Worm (Caenorhabditis elegans) whole organism, young adult: ENCODE results near the gene prx-12.

Experiments used
- B0019.2 ChIP-seq: fragments of 200-800 bp; sonication (Bioruptor generic); conservative IDR thresholded peaks from 2 replicates; pipeline ENCODE4 v1.3.6; 2022; ENCODE audit warnings: missing genetic modification reagents, missing genetic modification characterization, missing compliant biosample characterization
- F23B12.7 ChIP-seq: sonication (generic microtip); optimal IDR thresholded peaks from 2 replicates; lab custom pipeline; 2017; ENCODE audit warnings: missing genetic modification characterization, mild to moderate bottlenecking, missing compliant biosample characterization, antibody characterized with exemption, moderate library complexity; ENCODE audit not compliant: insufficient read depth
- F49E8.2 ChIP-seq: sonication (generic microtip); optimal IDR thresholded peaks from 3 replicates; lab custom pipeline; 2017; ENCODE audit warnings: missing genetic modification characterization, mild to moderate bottlenecking, missing compliant biosample characterization, antibody characterized with exemption, moderate library complexity; ENCODE audit not compliant: insufficient read depth
- Y79H2A.3 ChIP-seq: fragments of 200-800 bp; sonication (Bioruptor generic); conservative IDR thresholded peaks from 2 replicates; pipeline ENCODE4 v1.3.6; 2022; ENCODE audit warnings: missing genetic modification reagents, missing genetic modification characterization, missing compliant biosample characterization
- atf-7 ChIP-seq: sonication (generic microtip); optimal IDR thresholded peaks from 2 replicates; lab custom pipeline; 2017; ENCODE audit warnings: mild to moderate bottlenecking, missing genetic modification characterization, missing compliant biosample characterization
- attf-3 ChIP-seq: fragments of 200-800 bp; sonication (Bioruptor generic); conservative IDR thresholded peaks from 2 replicates; pipeline ENCODE4 v1.3.6; 2022; ENCODE audit warnings: missing genetic modification reagents, missing genetic modification characterization, missing compliant biosample characterization
- dox-1 ChIP-seq: fragments of 200-800 bp; sonication (Bioruptor generic); IDR thresholded peaks from 2 replicates; pipeline ENCODE4 v1.3.6; 2022; ENCODE audit warnings: missing genetic modification reagents, missing genetic modification characterization, missing compliant biosample characterization
- dpl-1 ChIP-seq: fragments of 150-350 bp; optimal IDR thresholded peaks from 2 replicates; lab custom pipeline; 2014; ENCODE audit warnings: missing biosample characterization, missing genetic modification reagents, missing genetic modification characterization
- egl-18 ChIP-seq: fragments of 200-800 bp; sonication (Bioruptor generic); IDR thresholded peaks from 2 replicates; pipeline ENCODE4 v1.3.6; 2022; ENCODE audit warnings: missing genetic modification reagents, missing genetic modification characterization, missing compliant biosample characterization
- lin-40 ChIP-seq: sonication (generic microtip); optimal IDR thresholded peaks from 2 replicates; lab custom pipeline; 2016; ENCODE audit warnings: missing genetic modification characterization, mild to moderate bottlenecking, missing compliant biosample characterization, missing genotype, missing genetic modification reagents
- rec-8 ChIP-seq, 2 experiments: sonication (generic microtip); optimal IDR thresholded peaks; 2 replicates each; lab custom pipeline; 2016; ENCODE audit warnings: mild to moderate bottlenecking in 2 of 2, missing genetic modification characterization in 2 of 2, missing genetic modification reagents in 2 of 2, missing genotype in 2 of 2, missing biosample characterization in 1 of 2, missing compliant biosample characterization in 1 of 2, moderate library complexity in 1 of 2
- sea-2 ChIP-seq: fragments of 200-800 bp; sonication (Bioruptor generic); IDR thresholded peaks from 2 replicates; pipeline ENCODE4 v1.3.6; 2022; ENCODE audit warnings: missing genetic modification characterization, missing compliant biosample characterization
- tbx-9 ChIP-seq: sonication (generic microtip); optimal IDR thresholded peaks from 2 replicates; lab custom pipeline; 2016; ENCODE audit warnings: borderline replicate concordance, missing genetic modification characterization, inconsistent platforms, missing compliant biosample characterization

DNA sequence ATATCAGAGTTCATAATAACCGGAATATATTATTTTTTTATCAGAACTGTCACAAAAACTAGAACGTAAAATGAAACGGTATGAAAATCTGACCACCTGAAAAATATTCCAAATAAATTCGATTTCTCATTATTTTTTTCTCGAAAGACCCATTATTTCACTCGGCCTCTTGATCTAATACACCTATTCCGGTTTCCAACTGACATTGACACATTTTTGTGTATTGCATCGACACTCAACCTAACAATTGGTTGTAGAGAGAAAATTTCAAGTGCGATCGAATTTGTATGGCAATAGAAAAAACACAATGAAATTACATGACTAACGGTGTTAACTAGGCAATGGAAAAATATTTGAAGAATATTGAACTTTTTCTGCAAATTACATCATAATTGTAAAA lies 7.2 kb upstream of the prx-12 start:
- TF ChIP-seq F23B12.7 (tag; lab: Kevin White, UChicago), result no peak
- TF ChIP-seq rec-8 (tag; optimal IDR thresholded peaks at IDR 0.05; lab: Kevin White, UChicago), result no peak
- no peak for TF ChIP-seq lin-40 (tag; lab: Kevin White, UChicago)
- no peak for TF ChIP-seq egl-18 (GFP tag; lab: Robert Waterston, UW)
- TF ChIP-seq F49E8.2 (tag; lab: Kevin White, UChicago), result no peak
- no peak for TF ChIP-seq sea-2
- no peak for TF ChIP-seq B0019.2 (GFP tag; lab: Robert Waterston, UW)
- no peak for TF ChIP-seq attf-3 (GFP tag; lab: Robert Waterston, UW)
- no peak for TF ChIP-seq tbx-9 (tag; lab: Kevin White, UChicago)
- TF ChIP-seq atf-7 (tag; lab: Kevin White, UChicago), result no peak
- TF ChIP-seq dox-1, result no peak
- TF ChIP-seq Y79H2A.3 (GFP tag; lab: Robert Waterston, UW), result no peak
- no peak for TF ChIP-seq dpl-1 (GFP tag; lab: Kevin White, UChicago)
